Worm (Caenorhabditis elegans): Measurements from ENCODE around the gene Y32F6B.1.

- TF ChIP-seq ztf-23 (GFP tag; IDR thresholded peaks at IDR 0.05) = no peak
- TF ChIP-seq klf-2 (GFP tag; conservative IDR thresholded peaks at IDR 0.05) = no peak
- TF ChIP-seq ref-1 (GFP tag; conservative IDR thresholded peaks at IDR 0.05) = no peak
- no peak for TF ChIP-seq cog-1 (tag; optimal IDR thresholded peaks at IDR 0.05)
- no peak for TF ChIP-seq med-1 (GFP tag; optimal IDR thresholded peaks at IDR 0.05; ENCODE audit: insufficient read depth)
- TF ChIP-seq flt-1 (GFP tag; IDR thresholded peaks at IDR 0.05) = no peak
- no peak for TF ChIP-seq ztf-29 (GFP tag; IDR thresholded peaks at IDR 0.05)
Measured at ce11 chrV:10468190-10468589, 16.4 kb downstream of the Y32F6B.1 start, which contains the start of gene egl-9.
